Worm (Caenorhabditis elegans): Measurements from ENCODE around the gene Y43F8B.19.

Y43F8B.19 gene

ce11 chrV:19519511-19519934 is 7.4 kb upstream of the Y43F8B.19 start (continued):
- TF ChIP-seq K11D2.4 (GFP tag; IDR thresholded peaks at IDR 0.05) (peak; percentile 51; the same call in 1 of the 2 replicates), F52B5.7 (tag; optimal IDR thresholded peaks at IDR 0.05) (peak; percentile 7), pbrm-1 (GFP tag; IDR thresholded peaks at IDR 0.05) (0 out of 2 replicates have a peak, but pooled peaks have one; percentile 24), F10E7.11 (tag; optimal IDR thresholded peaks at IDR 0.05) (peak; percentile 27), Y53G8AR.9 (GFP tag; conservative IDR thresholded peaks at IDR 0.05) (0 out of 2 replicates have a peak, but pooled peaks have one; percentile 61), cebp-1 (GFP tag; IDR thresholded peaks at IDR 0.05) (no peak), cebp-1 (tag; optimal IDR thresholded peaks at IDR 0.05) (peak; percentile 53), repo-1 (tag; optimal IDR thresholded peaks at IDR 0.05) (peak; percentile 75), athp-1 (tag; optimal IDR thresholded peaks at IDR 0.05) (peak; percentile 13), nfyb-1 (GFP tag; IDR thresholded peaks at IDR 0.05) (peak; percentile 78), aptf-3 (GFP tag; IDR thresholded peaks at IDR 0.05) (0 out of 2 replicates have a peak, but pooled peaks have one; percentile 67), F23B12.7 (tag; optimal IDR thresholded peaks at IDR 0.05; ENCODE audit: insufficient read depth) (no peak), ztf-3 (GFP tag; optimal IDR thresholded peaks at IDR 0.05) (no peak), F57A8.1 (GFP tag; optimal IDR thresholded peaks at IDR 0.05) (peak; percentile 8), nhr-27 (tag; optimal IDR thresholded peaks at IDR 0.05) (no peak), ceh-100 (GFP tag; IDR thresholded peaks at IDR 0.05) (peak; percentile 36), F57C9.4 (tag; optimal IDR thresholded peaks at IDR 0.05) (peak; percentile 36), B0261.1 (tag; optimal IDR thresholded peaks at IDR 0.05) (no peak), ceh-27 (GFP tag; optimal IDR thresholded peaks at IDR 0.05) (no peak), lin-40 (tag; optimal IDR thresholded peaks at IDR 0.05) (peak; percentile 65), C06A6.2 (GFP tag; conservative IDR thresholded peaks at IDR 0.05) (peak; percentile 32; the same call in 1 of the 2 replicates), dox-1 (GFP tag; IDR thresholded peaks at IDR 0.05) (peak; percentile 37; the same call in 1 of the 2 replicates), sptf-2 (GFP tag; optimal IDR thresholded peaks at IDR 0.05) (no peak), zim-3 (tag; optimal IDR thresholded peaks at IDR 0.05) (peak; percentile 90), dpff-1 (tag; optimal IDR thresholded peaks at IDR 0.05) (peak; percentile 5), F39B2.1 (GFP tag; IDR thresholded peaks at IDR 0.05) (no peak), madf-3 (GFP tag; IDR thresholded peaks at IDR 0.05) (0 out of 2 replicates have a peak, but pooled peaks have one; percentile 29), atf-7 (tag; optimal IDR thresholded peaks at IDR 0.05) (peak; percentile 57), ekl-4 (GFP tag; IDR thresholded peaks at IDR 0.05) (peak; percentile 70), hmg-20 (GFP tag; IDR thresholded peaks at IDR 0.05) (no peak), ceh-91 (GFP tag; IDR thresholded peaks at IDR 0.05) (no peak), gei-17 (GFP tag; optimal IDR thresholded peaks at IDR 0.05) (peak; percentile 39), Y53F4B.3 (GFP tag; IDR thresholded peaks at IDR 0.05) (no peak), nhr-179 (tag; optimal IDR thresholded peaks at IDR 0.05) (no peak), tlf-1 (GFP tag; optimal IDR thresholded peaks at IDR 0.05) (no peak), madf-6 (GFP tag; IDR thresholded peaks at IDR 0.05) (peak; percentile 58), ceh-79 (tag; optimal IDR thresholded peaks at IDR 0.05) (no peak), ZK185.1 (tag; optimal IDR thresholded peaks at IDR 0.05; ENCODE audit: poor library complexity, severe bottlenecking) (no peak), F55B11.4 (tag; optimal IDR thresholded peaks at IDR 0.05; ENCODE audit: borderline replicate concordance, insufficient read depth) (no peak), ama-1 (optimal IDR thresholded peaks at IDR 0.05) (peak; percentile 37), ama-1 (GFP tag; optimal IDR thresholded peaks at IDR 0.05) (no peak), hmg-1.2 (GFP tag; IDR thresholded peaks at IDR 0.05) (peak; percentile 28; the same call in 1 of the 2 replicates), mcd-1 (GFP tag; IDR thresholded peaks at IDR 0.05) (peak; percentile 45; the same call in 1 of the 2 replicates), C17E4.6 (GFP tag; IDR thresholded peaks at IDR 0.05) (no peak), rec-8 (tag; optimal IDR thresholded peaks at IDR 0.05) (no peak), nhr-120 (GFP tag; IDR thresholded peaks at IDR 0.05) (no peak), fkh-3 (tag; optimal IDR thresholded peaks at IDR 0.05) (no peak), ceh-58 (GFP tag; IDR thresholded peaks at IDR 0.05) (no peak), attf-6 (GFP tag; IDR thresholded peaks at IDR 0.05) (no peak)

Measured in whole organism, young adult.